Fruit fly (Drosophila melanogaster) whole organism, embryonic: Measurements from ENCODE around the gene CG9643.
A peak's percentile ranks its signal among the peaks of the same experiment; 100 is the strongest.

Source experiments
- ATbp ChIP-seq: fragments of 200-800 bp; sonication (Bioruptor generic); optimal IDR thresholded peaks from 2 replicates; lab custom pipeline; 2017; ENCODE audit warnings: missing biosample characterization, mild to moderate bottlenecking, missing genetic modification characterization, missing genetic modification reagents
- Awh ChIP-seq: fragments of 200-800 bp; sonication (Bioruptor generic); IDR thresholded peaks from 2 replicates; pipeline ENCODE4, ENCODE4 v1.3.6; 2022; ENCODE audit warnings: missing biosample characterization, missing genetic modification characterization
- CG10654 ChIP-seq: fragments of 200-800 bp; sonication (Bioruptor generic); optimal IDR thresholded peaks from 2 replicates; lab custom pipeline; 2016; ENCODE audit warnings: missing biosample characterization, missing genetic modification characterization
- CG11093 ChIP-seq: fragments of 200-800 bp; sonication (Bioruptor generic); IDR thresholded peaks from 3 replicates; pipeline ENCODE4 v1.3.6; 2022; ENCODE audit warnings: missing biosample characterization, missing genetic modification characterization
- CG11398 ChIP-seq: fragments of 200-800 bp; sonication (Bioruptor generic); optimal IDR thresholded peaks from 2 replicates; lab custom pipeline; 2016; ENCODE audit warnings: missing biosample characterization, missing genetic modification characterization
- CG11560 ChIP-seq: fragments of 200-800 bp; sonication (Bioruptor generic); IDR thresholded peaks from 3 replicates; pipeline ENCODE4 v1.3.6; 2022; ENCODE audit warnings: missing biosample characterization, missing genetic modification characterization
- CG12155 ChIP-seq: fragments of 200-800 bp; sonication (Bioruptor generic); optimal IDR thresholded peaks from 3 replicates; lab custom pipeline; 2016; ENCODE audit warnings: missing biosample characterization, missing genetic modification characterization
- CG13424 ChIP-seq: fragments of 200-800 bp; sonication (Bioruptor generic); optimal IDR thresholded peaks from 2 replicates; lab custom pipeline; 2019; ENCODE audit warnings: missing biosample characterization, mild to moderate bottlenecking, missing genetic modification characterization, moderate library complexity
- CG13775 ChIP-seq: fragments of 200-800 bp; sonication (Bioruptor generic); optimal IDR thresholded peaks from 3 replicates; lab custom pipeline; 2017; ENCODE audit warnings: missing biosample characterization, mild to moderate bottlenecking, missing genetic modification characterization
- CG14441 ChIP-seq: fragments of 200-800 bp; sonication (Bioruptor generic); IDR thresholded peaks from 2 replicates; pipeline ENCODE4 v1.3.6; 2022; ENCODE audit warnings: missing biosample characterization, missing genetic modification characterization
- CG16813 ChIP-seq: fragments of 200-800 bp; sonication (Bioruptor generic); IDR thresholded peaks from 3 replicates; pipeline ENCODE4 v1.3.6; 2022; ENCODE audit warnings: missing biosample characterization, missing genetic modification characterization; ENCODE audit not compliant: partially characterized antibody
- CG18764 ChIP-seq: fragments of 200-800 bp; sonication (Bioruptor generic); optimal IDR thresholded peaks from 3 replicates; lab custom pipeline; 2016; ENCODE audit warnings: missing biosample characterization, missing genetic modification characterization
- CG2116 ChIP-seq: fragments of 200-800 bp; sonication (Bioruptor generic); optimal IDR thresholded peaks from 3 replicates; lab custom pipeline; 2018; ENCODE audit warnings: missing biosample characterization, mild to moderate bottlenecking, missing genetic modification characterization
- CG2199 ChIP-seq: fragments of 200-800 bp; sonication (Bioruptor generic); IDR thresholded peaks from 3 replicates; pipeline ENCODE4 v1.3.6; 2022; ENCODE audit warnings: missing biosample characterization, missing genetic modification characterization
- CG31224 ChIP-seq: fragments of 200-800 bp; sonication (Bioruptor generic); IDR thresholded peaks from 2 replicates; pipeline ENCODE4 v1.3.6; 2022; ENCODE audit warnings: missing biosample characterization, missing genetic modification characterization
- CG3163 ChIP-seq: fragments of 200-800 bp; sonication (Bioruptor generic); optimal IDR thresholded peaks from 3 replicates; lab custom pipeline; 2016; ENCODE audit warnings: missing biosample characterization, missing genetic modification characterization
- CG4328 ChIP-seq: fragments of 200-800 bp; sonication (Bioruptor generic); optimal IDR thresholded peaks from 3 replicates; lab custom pipeline; 2017; ENCODE audit warnings: missing biosample characterization, missing genetic modification reagents, missing genetic modification characterization
- CG6175 ChIP-seq: fragments of 200-800 bp; sonication (Bioruptor generic); IDR thresholded peaks from 3 replicates; pipeline ENCODE4 v1.3.6; 2022; ENCODE audit warnings: missing biosample characterization, missing genetic modification characterization
- CG8765 ChIP-seq: fragments of 200-800 bp; sonication (Bioruptor generic); IDR thresholded peaks from 2 replicates; pipeline ENCODE4 v1.3.6; 2022; ENCODE audit warnings: missing biosample characterization, missing genetic modification characterization
- Dek ChIP-seq: fragments of 200-800 bp; sonication (Bioruptor generic); optimal IDR thresholded peaks from 3 replicates; lab custom pipeline; 2019; ENCODE audit warnings: missing biosample characterization, mild to moderate bottlenecking, missing genetic modification characterization, moderate library complexity
- E2f1 ChIP-seq: fragments of 200-800 bp; sonication (Bioruptor generic); IDR thresholded peaks from 2 replicates; pipeline ENCODE4 v1.3.6; 2022; ENCODE audit warnings: missing biosample characterization, missing genetic modification characterization
- ERR ChIP-seq: fragments of 200-800 bp; sonication (Bioruptor generic); optimal IDR thresholded peaks from 2 replicates; lab custom pipeline; 2016; ENCODE audit warnings: missing biosample characterization, missing genetic modification characterization
- Ets65A ChIP-seq: fragments of 200-800 bp; sonication (Bioruptor generic); peaks from one replicate; lab custom pipeline; 2016; ENCODE audit warnings: missing biosample characterization, missing genetic modification characterization
- Fer1 ChIP-seq: fragments of 200-800 bp; sonication (Bioruptor generic); optimal IDR thresholded peaks from 2 replicates; lab custom pipeline; 2017; ENCODE audit warnings: missing biosample characterization, mild to moderate bottlenecking, missing genetic modification characterization
- HLHmδ ChIP-seq: fragments of 200-800 bp; sonication (Bioruptor generic); optimal IDR thresholded peaks from 2 replicates; lab custom pipeline; 2018; ENCODE audit warnings: missing biosample characterization, mild to moderate bottlenecking, missing genetic modification characterization, moderate library complexity
- Lhr ChIP-seq: fragments of 200-800 bp; sonication (Bioruptor generic); optimal IDR thresholded peaks from 3 replicates; lab custom pipeline; 2017; ENCODE audit warnings: mild to moderate bottlenecking, missing biosample characterization, missing genetic modification reagents, missing genetic modification characterization
- Lim3 ChIP-seq: fragments of 200-800 bp; sonication (Bioruptor generic); IDR thresholded peaks from 2 replicates; pipeline ENCODE4 v1.3.6; 2022; ENCODE audit warnings: missing biosample characterization, missing genetic modification characterization
- MBD-R2 ChIP-seq: fragments of 200-800 bp; sonication (Bioruptor generic); IDR thresholded peaks from 2 replicates; pipeline ENCODE4 v1.3.6; 2022; ENCODE audit warnings: missing biosample characterization, missing genetic modification characterization
- Nf-YA ChIP-seq: fragments of 200-800 bp; sonication (Bioruptor generic); IDR thresholded peaks from 2 replicates; pipeline ENCODE4 v1.3.6; 2022; ENCODE audit warnings: missing biosample characterization, missing genetic modification characterization
- Side ChIP-seq: fragments of 200-800 bp; sonication (Bioruptor generic); optimal IDR thresholded peaks from 2 replicates; lab custom pipeline; 2016; ENCODE audit warnings: missing biosample characterization, missing genetic modification characterization
- Sox100B ChIP-seq: fragments of 200-800 bp; sonication (Bioruptor generic); optimal IDR thresholded peaks from 3 replicates; lab custom pipeline; 2018; ENCODE audit warnings: missing biosample characterization, mild to moderate bottlenecking, missing genetic modification characterization
- ash1 ChIP-seq: fragments of 200-800 bp; sonication (Bioruptor generic); optimal IDR thresholded peaks from 2 replicates; lab custom pipeline; 2018; ENCODE audit warnings: missing biosample characterization, mild to moderate bottlenecking, missing genetic modification characterization
- bbx ChIP-seq: fragments of 200-800 bp; sonication (Bioruptor generic); IDR thresholded peaks from 2 replicates; pipeline ENCODE4 v1.3.6; 2022; ENCODE audit warnings: missing biosample characterization, missing genetic modification characterization; ENCODE audit not compliant: partially characterized antibody
- cad ChIP-seq: fragments of >200 bp; optimal IDR thresholded peaks from 2 replicates; lab custom pipeline; 2017; ENCODE audit warnings: missing biosample characterization, missing genetic modification characterization
- chinmo ChIP-seq: fragments of 200-800 bp; sonication (Bioruptor generic); IDR thresholded peaks from 4 replicates; pipeline ENCODE4 v1.3.6; 2022; ENCODE audit warnings: missing biosample characterization, missing genetic modification characterization; ENCODE audit not compliant: partially characterized antibody
- chn ChIP-seq: fragments of 200-800 bp; sonication (Bioruptor generic); optimal IDR thresholded peaks from 2 replicates; lab custom pipeline; 2016; ENCODE audit warnings: missing biosample characterization, missing genetic modification characterization
- crp ChIP-seq, 2 experiments: fragments of 200-800 bp; sonication (Bioruptor generic); optimal IDR thresholded peaks; 2 replicates in 1 of 2; 3 replicates in 1 of 2; lab custom pipeline; 2017; ENCODE audit warnings: missing biosample characterization in 2 of 2, missing genetic modification characterization in 2 of 2, mild to moderate bottlenecking in 1 of 2, moderate library complexity in 1 of 2
- eve ChIP-seq, 2 experiments: fragments of >200 bp; optimal IDR thresholded peaks; 2 replicates each; lab custom pipeline; 2017; ENCODE audit warnings: missing biosample characterization in 2 of 2, missing genetic modification characterization in 2 of 2
- ewg ChIP-seq: fragments of 200-800 bp; sonication (Bioruptor generic); optimal IDR thresholded peaks from 3 replicates; lab custom pipeline; 2017; ENCODE audit warnings: mild to moderate bottlenecking, missing biosample characterization, missing genetic modification reagents, missing genetic modification characterization
- gem ChIP-seq: fragments of 200-800 bp; sonication (Bioruptor generic); optimal IDR thresholded peaks from 2 replicates; lab custom pipeline; 2019; ENCODE audit warnings: missing biosample characterization, mild to moderate bottlenecking, missing genetic modification characterization, moderate library complexity
- gt ChIP-seq: fragments of 200-800 bp; sonication (Bioruptor generic); IDR thresholded peaks from 2 replicates; pipeline ENCODE4 v1.3.6; 2022; ENCODE audit warnings: missing biosample characterization, missing genetic modification characterization
- jing ChIP-seq: fragments of 200-800 bp; sonication (Bioruptor generic); optimal IDR thresholded peaks from 2 replicates; lab custom pipeline; 2018; ENCODE audit warnings: missing biosample characterization, mild to moderate bottlenecking, missing genetic modification characterization
- jumu ChIP-seq: fragments of 200-800 bp; sonication (Bioruptor generic); optimal IDR thresholded peaks from 3 replicates; lab custom pipeline; 2016; ENCODE audit warnings: missing biosample characterization, missing genetic modification characterization
- lov ChIP-seq, 2 experiments: fragments of 200-800 bp in 1 of 2; fragments of >200 bp in 1 of 2; sonication (Bioruptor generic) in 1 of 2; IDR thresholded peaks in 1 of 2; optimal IDR thresholded peaks in 1 of 2; 2 replicates in 1 of 2; 3 replicates in 1 of 2; pipeline versions ENCODE4 v1.3.6 to Lab custom; 2017 to 2022; ENCODE audit warnings: missing biosample characterization in 1 of 2, missing genetic modification characterization in 1 of 2
- nom ChIP-seq: fragments of 200-800 bp; sonication (Bioruptor generic); optimal IDR thresholded peaks from 2 replicates; lab custom pipeline; 2017; ENCODE audit warnings: missing biosample characterization, missing genetic modification characterization, mild to moderate bottlenecking, moderate library complexity, missing genetic modification reagents
- schlank ChIP-seq: fragments of 200-800 bp; sonication (Bioruptor generic); optimal IDR thresholded peaks from 2 replicates; lab custom pipeline; 2018; ENCODE audit warnings: missing biosample characterization, mild to moderate bottlenecking, missing genetic modification characterization
- stc ChIP-seq: fragments of 200-800 bp; sonication (Bioruptor generic); IDR thresholded peaks from 2 replicates; pipeline ENCODE4 v1.3.6; 2022; ENCODE audit warnings: missing biosample characterization, missing genetic modification characterization
- ttk ChIP-seq: fragments of 200-800 bp; sonication (Bioruptor generic); IDR thresholded peaks from 2 replicates; pipeline ENCODE4 v2.1.2; 2022; ENCODE audit warnings: missing biosample characterization, missing genetic modification characterization
- twi ChIP-seq: fragments of 200-800 bp; optimal IDR thresholded peaks from 2 replicates; lab custom pipeline; 2019; ENCODE audit warnings: missing biosample characterization, mild to moderate bottlenecking, missing genetic modification characterization, moderate library complexity
- yki ChIP-seq: fragments of >200 bp; optimal IDR thresholded peaks from 3 replicates; lab custom pipeline; 2018

The CG9643 gene

dm6 chr2L:2957547-2958174, 21.4 kb downstream of the CG9643 start (continued):
- TF ChIP-seq E2f1 = no peak; the same call in 1 of the 2 replicates
- no peak for TF ChIP-seq lov (optimal IDR thresholded peaks at IDR 0.05; lab: Kevin White, UChicago)
- TF ChIP-seq lov (GFP tag; IDR thresholded peaks at IDR 0.05; lab: Robert Waterston, UW) = no peak
- TF ChIP-seq ewg (GFP tag; lab: Kevin White, UChicago) = peak; percentile 54
- TF ChIP-seq CG14441 (GFP tag; lab: Robert Waterston, UW) = no peak
- no peak for TF ChIP-seq CG6175 (GFP tag; lab: Robert Waterston, UW)
- 0 out of 3 replicates have a peak, but pooled peaks have one; percentile 19 for TF ChIP-seq CG11093 (GFP tag; lab: Robert Waterston, UW)
- TF ChIP-seq HLHmδ = no peak
- no peak for TF ChIP-seq MBD-R2
- peak; percentile 37 for TF ChIP-seq chn (GFP tag; lab: Kevin White, UChicago)
- no peak for TF ChIP-seq bbx (GFP tag; lab: Robert Waterston, UW)
- TF ChIP-seq cad (GFP tag; lab: Kevin White, UChicago) = no peak
- TF ChIP-seq CG2116 (GFP tag; lab: Kevin White, UChicago) = no peak
- TF ChIP-seq CG18764 (GFP tag; lab: Kevin White, UChicago) = no peak
- TF ChIP-seq Awh (GFP tag; lab: Robert Waterston, UW) = 0 out of 2 replicates have a peak, but pooled peaks have one; percentile 17
- peak; percentile 43 for TF ChIP-seq CG10654
- no peak for TF ChIP-seq ash1 (GFP tag; lab: Kevin White, UChicago)
- peak; percentile 63 for TF ChIP-seq nom
- no peak for TF ChIP-seq CG3163 (GFP tag; lab: Kevin White, UChicago)
- TF ChIP-seq gt (GFP tag; lab: Robert Waterston, UW) = 0 out of 2 replicates have a peak, but pooled peaks have one; percentile 52
- TF ChIP-seq ttk = no peak
- no peak for TF ChIP-seq yki
- TF ChIP-seq Nf-YA (GFP tag; lab: Robert Waterston, UW) = 0 out of 2 replicates have a peak, but pooled peaks have one; percentile 32
- no peak for TF ChIP-seq Sox100B (GFP tag; lab: Kevin White, UChicago)
- TF ChIP-seq Lim3 = no peak
- no peak for TF ChIP-seq eve (GFP tag; optimal IDR thresholded peaks at IDR 0.05; lab: Kevin White, UChicago)
- TF ChIP-seq crp (GFP tag; optimal IDR thresholded peaks at IDR 0.05; lab: Kevin White, UChicago) = peak in 1 of 2 experiments; percentile 4
- TF ChIP-seq CG11398 = no peak
- TF ChIP-seq Fer1 (GFP tag; lab: Kevin White, UChicago) = no peak
- TF ChIP-seq chinmo (GFP tag; lab: Robert Waterston, UW) = no peak
- no peak for TF ChIP-seq Side
- TF ChIP-seq CG31224 (GFP tag; lab: Robert Waterston, UW) = no peak
- TF ChIP-seq CG8765 (GFP tag; lab: Robert Waterston, UW) = no peak
- peak; percentile 16 for TF ChIP-seq Lhr (GFP tag; lab: Kevin White, UChicago)
- TF ChIP-seq Ets65A (GFP tag; lab: Kevin White, UChicago) = no peak
- peak; percentile 69 for TF ChIP-seq gem (tag; lab: Kevin White, UChicago)
- TF ChIP-seq schlank (tag; lab: Kevin White, UChicago) = no peak
- TF ChIP-seq CG4328 (GFP tag; lab: Kevin White, UChicago) = no peak
- TF ChIP-seq CG13424 (tag; lab: Kevin White, UChicago) = peak; percentile 50
- no peak for TF ChIP-seq CG16813 (GFP tag; lab: Robert Waterston, UW)
- TF ChIP-seq CG12155 (GFP tag; lab: Kevin White, UChicago) = no peak
- no peak for TF ChIP-seq jing (GFP tag; lab: Kevin White, UChicago)
- no peak for TF ChIP-seq stc (GFP tag; lab: Robert Waterston, UW)
- TF ChIP-seq Dek = no peak
- peak; percentile 64 for TF ChIP-seq ATbp (GFP tag; lab: Kevin White, UChicago)
- TF ChIP-seq CG2199 (GFP tag; lab: Robert Waterston, UW) = no peak
- no peak for TF ChIP-seq CG11560 (tag; lab: Robert Waterston, UW)
- TF ChIP-seq jumu = peak; percentile 17
- no peak for TF ChIP-seq CG13775
- TF ChIP-seq ERR = no peak
- no peak for TF ChIP-seq twi (tag; lab: Kevin White, UChicago)
